Worm (Caenorhabditis elegans): ENCODE measurements around the gene adt-2.
A peak's percentile ranks its signal among the peaks of the same experiment; 100 is the strongest.

Gene adt-2

DNA sequence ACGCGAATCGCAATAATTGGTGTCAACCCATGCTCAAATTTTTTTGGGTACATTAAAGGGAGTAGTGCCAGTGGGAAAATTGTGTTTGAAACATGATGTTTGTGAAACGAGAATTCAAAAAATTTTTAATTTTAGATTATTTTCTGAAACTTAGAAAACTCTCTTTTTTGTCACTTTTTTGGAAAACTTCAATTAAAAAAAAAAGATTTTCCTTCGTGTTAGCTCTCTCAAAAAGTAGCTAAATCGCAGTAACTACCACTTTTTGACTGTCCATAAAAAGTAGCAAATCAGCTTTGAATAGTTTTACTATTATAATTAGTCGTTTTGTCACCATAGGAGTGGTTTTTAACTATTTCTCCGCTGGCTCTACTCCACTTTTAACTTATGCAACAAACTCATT, 54.4 kb downstream of the adt-2 start:
- TF ChIP-seq aha-1 (tag): peak; percentile 91
- no peak for TF ChIP-seq jun-1 (tag; optimal IDR thresholded peaks at IDR 0.05)
- TF ChIP-seq ztf-11 (tag; optimal IDR thresholded peaks at IDR 0.05): no peak
- no peak for TF ChIP-seq lin-29 (GFP tag; IDR thresholded peaks at IDR 0.05)
- TF ChIP-seq nhr-25 (tag; optimal IDR thresholded peaks at IDR 0.05; ENCODE audit: borderline replicate concordance, insufficient read depth): no peak

ce11 chrX:7640811-7641210, 54.8 kb downstream of the adt-2 start:
- no peak for TF ChIP-seq duxl-1 (tag; optimal IDR thresholded peaks at IDR 0.05; ENCODE audit: poor library complexity)
- TF ChIP-seq spr-3 (GFP tag; optimal IDR thresholded peaks at IDR 0.05): no peak
- no peak for TF ChIP-seq ztf-11 (tag; optimal IDR thresholded peaks at IDR 0.05)
- TF ChIP-seq nhr-28 (tag; optimal IDR thresholded peaks at IDR 0.05): no peak
- TF ChIP-seq lin-13 (GFP tag; optimal IDR thresholded peaks at IDR 0.05): no peak
- no peak for TF ChIP-seq egl-43 (GFP tag; IDR thresholded peaks at IDR 0.05)
- TF ChIP-seq ceh-32 (tag; optimal IDR thresholded peaks at IDR 0.05; ENCODE audit: poor library complexity): no peak
- TF ChIP-seq pqm-1 (tag; optimal IDR thresholded peaks at IDR 0.05): no peak
